Worm (Caenorhabditis elegans): ENCODE measurements around the gene ooc-3.

ce11 chrII:11536505-11536904 is 41.4 kb upstream of the ooc-3 start:
- TF ChIP-seq him-1 (tag; optimal IDR thresholded peaks at IDR 0.05) (no peak), W03F9.2 (tag; optimal IDR thresholded peaks at IDR 0.05) (no peak)
